Fruit fly (Drosophila melanogaster) whole organism, embryonic: ENCODE data around the gene Polr2I.

Experiments
- Ada2b ChIP-seq: fragments of 200-800 bp; sonication (Bioruptor generic); IDR thresholded peaks from 2 replicates; pipeline ENCODE4 v1.3.6; 2022; ENCODE audit warnings: missing biosample characterization, missing genetic modification characterization
- CG10147 ChIP-seq: fragments of 200-800 bp; sonication (Bioruptor generic); optimal IDR thresholded peaks from 2 replicates; lab custom pipeline; 2019; ENCODE audit warnings: missing biosample characterization, mild to moderate bottlenecking, missing genetic modification characterization, moderate library complexity
- CG10209 ChIP-seq: fragments of 200-800 bp; sonication (Bioruptor generic); optimal IDR thresholded peaks from 3 replicates; lab custom pipeline; 2017; ENCODE audit warnings: missing biosample characterization, mild to moderate bottlenecking, missing genetic modification characterization, missing genetic modification reagents
- CG12071 ChIP-seq: fragments of 200-800 bp; sonication (Bioruptor generic); optimal IDR thresholded peaks from 3 replicates; lab custom pipeline; 2018; ENCODE audit warnings: missing biosample characterization, mild to moderate bottlenecking, missing genetic modification characterization
- CG12769 ChIP-seq: fragments of 200-800 bp; sonication (Bioruptor generic); optimal IDR thresholded peaks from 2 replicates; lab custom pipeline; 2019; ENCODE audit warnings: missing biosample characterization, mild to moderate bottlenecking, missing genetic modification characterization, moderate library complexity
- CG13894 ChIP-seq: fragments of 200-800 bp; sonication (Bioruptor generic); optimal IDR thresholded peaks from 3 replicates; lab custom pipeline; 2018; ENCODE audit warnings: missing biosample characterization, mild to moderate bottlenecking, missing genetic modification characterization, moderate library complexity
- CG14014 ChIP-seq: fragments of 200-800 bp; sonication (Bioruptor generic); IDR thresholded peaks from 2 replicates; pipeline ENCODE4 v1.3.6; 2022; ENCODE audit warnings: missing biosample characterization, missing genetic modification characterization
- CG14710 ChIP-seq: fragments of 200-800 bp; sonication (Bioruptor generic); optimal IDR thresholded peaks from 3 replicates; lab custom pipeline; 2019; ENCODE audit warnings: missing biosample characterization, mild to moderate bottlenecking, missing genetic modification characterization, moderate library complexity
- CG14965 ChIP-seq: fragments of 200-800 bp; sonication (Bioruptor generic); optimal IDR thresholded peaks from 2 replicates; lab custom pipeline; 2016; ENCODE audit warnings: missing biosample characterization, missing genetic modification characterization, borderline replicate concordance
- CG1603 ChIP-seq: fragments of 200-800 bp; sonication (Bioruptor generic); optimal IDR thresholded peaks from 2 replicates; lab custom pipeline; 2019; ENCODE audit warnings: missing biosample characterization, mild to moderate bottlenecking, missing genetic modification characterization, moderate library complexity
- CG16813 ChIP-seq: fragments of 200-800 bp; sonication (Bioruptor generic); IDR thresholded peaks from 3 replicates; pipeline ENCODE4 v1.3.6; 2022; ENCODE audit warnings: missing biosample characterization, missing genetic modification characterization; ENCODE audit not compliant: partially characterized antibody
- CG17359 ChIP-seq: fragments of 200-800 bp; sonication (Bioruptor generic); optimal IDR thresholded peaks from 3 replicates; lab custom pipeline; 2018; ENCODE audit warnings: missing biosample characterization, mild to moderate bottlenecking, missing genetic modification characterization, moderate library complexity
- CG31224 ChIP-seq: fragments of 200-800 bp; sonication (Bioruptor generic); IDR thresholded peaks from 2 replicates; pipeline ENCODE4 v1.3.6; 2022; ENCODE audit warnings: missing biosample characterization, missing genetic modification characterization
- CG33557 ChIP-seq: fragments of 200-800 bp; sonication (Bioruptor generic); optimal IDR thresholded peaks from 2 replicates; lab custom pipeline; 2019; ENCODE audit warnings: missing biosample characterization, mild to moderate bottlenecking, missing genetic modification characterization, moderate library complexity
- CG43689 ChIP-seq: fragments of 200-800 bp; sonication (Bioruptor generic); IDR thresholded peaks from 2 replicates; pipeline ENCODE4 v1.3.6; 2022; ENCODE audit warnings: missing biosample characterization, missing genetic modification characterization
- CG4404 ChIP-seq: fragments of 200-800 bp; sonication (Bioruptor generic); IDR thresholded peaks from 2 replicates; pipeline ENCODE4 v1.3.6; 2022; ENCODE audit warnings: missing biosample characterization, missing genetic modification characterization
- CG6689 ChIP-seq: fragments of 200-800 bp; sonication (Bioruptor generic); IDR thresholded peaks from 2 replicates; pipeline ENCODE4 v1.3.6; 2022; ENCODE audit warnings: missing biosample characterization, missing genetic modification characterization
- CG6791 ChIP-seq: fragments of 200-800 bp; sonication (Bioruptor generic); IDR thresholded peaks from 3 replicates; pipeline ENCODE4 v1.3.6; 2022; ENCODE audit warnings: missing biosample characterization, missing genetic modification characterization; ENCODE audit not compliant: partially characterized antibody
- CG7271 ChIP-seq: fragments of 200-800 bp; sonication (Bioruptor generic); optimal IDR thresholded peaks from 2 replicates; lab custom pipeline; 2018; ENCODE audit warnings: missing biosample characterization, mild to moderate bottlenecking, missing genetic modification characterization, moderate library complexity
- CG8765 ChIP-seq: fragments of 200-800 bp; sonication (Bioruptor generic); IDR thresholded peaks from 2 replicates; pipeline ENCODE4 v1.3.6; 2022; ENCODE audit warnings: missing biosample characterization, missing genetic modification characterization
- CG8924 ChIP-seq: fragments of 200-800 bp; optimal IDR thresholded peaks from 3 replicates; lab custom pipeline; 2019; ENCODE audit warnings: missing biosample characterization, mild to moderate bottlenecking, missing genetic modification characterization, moderate library complexity
- CG9727 ChIP-seq: fragments of 200-800 bp; sonication (Bioruptor generic); optimal IDR thresholded peaks from 3 replicates; lab custom pipeline; 2017; ENCODE audit warnings: missing biosample characterization, mild to moderate bottlenecking, missing genetic modification characterization
- Camta ChIP-seq: fragments of 200-800 bp; sonication (Bioruptor generic); optimal IDR thresholded peaks from 2 replicates; lab custom pipeline; 2016; ENCODE audit warnings: missing biosample characterization, missing genetic modification characterization
- Chrac-16 ChIP-seq: fragments of 200-800 bp; sonication (Bioruptor generic); optimal IDR thresholded peaks from 3 replicates; lab custom pipeline; 2016; ENCODE audit warnings: missing biosample characterization, missing genetic modification characterization
- CoRest ChIP-seq: fragments of 200-800 bp; sonication (Bioruptor generic); optimal IDR thresholded peaks from 3 replicates; lab custom pipeline; 2018; ENCODE audit warnings: missing biosample characterization, mild to moderate bottlenecking, missing genetic modification characterization, moderate library complexity
- CrebB ChIP-seq: fragments of 200-800 bp; sonication (Bioruptor generic); optimal IDR thresholded peaks from 3 replicates; lab custom pipeline; 2018; ENCODE audit warnings: missing biosample characterization, mild to moderate bottlenecking, missing genetic modification characterization
- Dip3 ChIP-seq: fragments of 200-800 bp; sonication (Bioruptor generic); optimal IDR thresholded peaks from 3 replicates; lab custom pipeline; 2016; ENCODE audit warnings: missing biosample characterization, missing genetic modification characterization
- GATAe ChIP-seq: fragments of 200-800 bp; sonication (Bioruptor generic); conservative IDR thresholded peaks from 2 replicates; pipeline ENCODE4 v1.3.6; 2022; ENCODE audit warnings: missing biosample characterization, missing genetic modification characterization
- Lpt ChIP-seq: fragments of >200 bp; optimal IDR thresholded peaks from 2 replicates; lab custom pipeline; 2018; ENCODE audit warnings: missing biosample characterization, missing genetic modification characterization
- Pdp1 ChIP-seq, 2 experiments: fragments of 200-800 bp; sonication (Bioruptor generic); optimal IDR thresholded peaks; 3 replicates each; lab custom pipeline; 2016; ENCODE audit warnings: missing biosample characterization in 2 of 2, missing genetic modification characterization in 2 of 2, mild to moderate bottlenecking in 1 of 2, moderate library complexity in 1 of 2
- Rx ChIP-seq: fragments of 200-800 bp; sonication (Bioruptor generic); IDR thresholded peaks from 2 replicates; pipeline ENCODE4 v1.3.6; 2022; ENCODE audit warnings: missing biosample characterization, missing genetic modification characterization
- Sry-β ChIP-seq: fragments of 200-800 bp; sonication (Bioruptor generic); optimal IDR thresholded peaks from 2 replicates; lab custom pipeline; 2018; ENCODE audit warnings: missing biosample characterization, mild to moderate bottlenecking, missing genetic modification characterization, moderate library complexity
- Vsx1 ChIP-seq: fragments of 200-800 bp; sonication (Bioruptor generic); optimal IDR thresholded peaks from 2 replicates; lab custom pipeline; 2017; ENCODE audit warnings: missing biosample characterization, mild to moderate bottlenecking, missing genetic modification characterization, missing genetic modification reagents
- bigmax ChIP-seq: fragments of 200-800 bp; sonication (Bioruptor generic); optimal IDR thresholded peaks from 2 replicates; lab custom pipeline; 2018; ENCODE audit warnings: missing biosample characterization, mild to moderate bottlenecking, missing genetic modification characterization
- caup ChIP-seq: fragments of 200-800 bp; sonication (Bioruptor generic); optimal IDR thresholded peaks from 3 replicates; lab custom pipeline; 2017; ENCODE audit warnings: missing biosample characterization, mild to moderate bottlenecking, missing genetic modification characterization, moderate library complexity; ENCODE audit not compliant: severe bottlenecking
- croc ChIP-seq: fragments of 200-800 bp; sonication (Bioruptor generic); conservative IDR thresholded peaks from 3 replicates; pipeline ENCODE4 v1.3.6; 2022; ENCODE audit warnings: missing biosample characterization, missing genetic modification characterization
- ind ChIP-seq: fragments of 200-800 bp; sonication (Bioruptor generic); optimal IDR thresholded peaks from 3 replicates; lab custom pipeline; 2016; ENCODE audit warnings: missing biosample characterization, missing genetic modification characterization
- lab ChIP-seq: fragments of 200-800 bp; sonication (Bioruptor generic); optimal IDR thresholded peaks from 3 replicates; lab custom pipeline; 2017; ENCODE audit warnings: missing biosample characterization, missing genetic modification characterization, mild to moderate bottlenecking, moderate library complexity, missing genetic modification reagents
- lbe ChIP-seq: fragments of 200-800 bp; sonication (Bioruptor generic); optimal IDR thresholded peaks from 2 replicates; lab custom pipeline; 2016; ENCODE audit warnings: missing biosample characterization, mild to moderate bottlenecking, missing genetic modification characterization
- mam ChIP-seq: fragments of 200-800 bp; sonication (Bioruptor generic); optimal IDR thresholded peaks from 3 replicates; lab custom pipeline; 2016; ENCODE audit warnings: missing biosample characterization, missing genetic modification characterization
- nau ChIP-seq: fragments of 200-800 bp; sonication (Bioruptor generic); optimal IDR thresholded peaks from 3 replicates; lab custom pipeline; 2017; ENCODE audit warnings: missing biosample characterization, mild to moderate bottlenecking, missing genetic modification characterization, missing genetic modification reagents
- nom ChIP-seq: fragments of 200-800 bp; sonication (Bioruptor generic); optimal IDR thresholded peaks from 2 replicates; lab custom pipeline; 2017; ENCODE audit warnings: missing biosample characterization, missing genetic modification characterization, mild to moderate bottlenecking, moderate library complexity, missing genetic modification reagents
- pb ChIP-seq: fragments of 200-800 bp; sonication (Bioruptor generic); optimal IDR thresholded peaks from 3 replicates; lab custom pipeline; 2016; ENCODE audit warnings: missing biosample characterization, missing genetic modification characterization
- pho ChIP-seq: fragments of 200-800 bp; sonication (Bioruptor generic); optimal IDR thresholded peaks from 2 replicates; lab custom pipeline; 2016; ENCODE audit warnings: missing biosample characterization, missing genetic modification characterization
- ro ChIP-seq: fragments of 200-800 bp; sonication (Bioruptor generic); IDR thresholded peaks from 2 replicates; pipeline ENCODE4 v1.3.6; 2022; ENCODE audit warnings: missing biosample characterization, missing genetic modification characterization
- sna ChIP-seq: fragments of 200-800 bp; sonication (Bioruptor generic); IDR thresholded peaks from 2 replicates; pipeline ENCODE4 v1.3.6; 2022; ENCODE audit warnings: missing biosample characterization, missing genetic modification characterization; ENCODE audit not compliant: partially characterized antibody
- sr ChIP-seq: fragments of 200-800 bp; sonication (Bioruptor generic); IDR thresholded peaks from 3 replicates; pipeline ENCODE4 v1.3.6; 2022; ENCODE audit warnings: missing biosample characterization, missing genetic modification characterization
- stwl ChIP-seq: fragments of 200-800 bp; sonication (Bioruptor generic); optimal IDR thresholded peaks from 3 replicates; lab custom pipeline; 2018; ENCODE audit warnings: missing biosample characterization, mild to moderate bottlenecking, missing genetic modification characterization, moderate library complexity
- toy ChIP-seq: fragments of 200-800 bp; sonication (Bioruptor generic); IDR thresholded peaks from 2 replicates; pipeline ENCODE4 v1.3.6; 2022; ENCODE audit warnings: missing biosample characterization, missing genetic modification characterization
- tx ChIP-seq: fragments of 200-800 bp; sonication (Bioruptor generic); optimal IDR thresholded peaks from 2 replicates; lab custom pipeline; 2016; ENCODE audit warnings: missing biosample characterization, missing genetic modification characterization
- zf30C ChIP-seq: fragments of 200-800 bp; sonication (Bioruptor generic); optimal IDR thresholded peaks from 3 replicates; lab custom pipeline; 2018; ENCODE audit warnings: missing biosample characterization, mild to moderate bottlenecking, missing genetic modification characterization

Gene Polr2I

DNA sequence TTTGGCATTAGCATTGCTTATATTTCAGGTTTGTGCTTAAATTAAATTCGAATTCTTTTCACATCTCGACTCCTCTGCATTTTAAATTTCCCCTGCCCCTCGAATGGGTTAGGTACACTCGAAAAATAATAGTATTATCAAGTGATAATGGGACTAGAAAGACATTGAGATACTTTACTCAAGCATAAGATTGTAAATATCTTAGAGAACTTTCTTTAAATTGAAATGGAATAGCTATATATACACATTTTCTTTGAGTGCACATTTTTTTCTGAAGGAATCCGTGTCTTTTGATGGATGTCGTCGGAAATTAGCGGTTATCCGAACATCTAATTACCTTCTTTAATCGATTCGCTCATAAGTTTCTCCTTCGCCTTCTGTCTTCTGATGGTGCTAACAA lies 2.1 kb downstream of the Polr2I start (continued):
- TF ChIP-seq Pdp1 (GFP tag; optimal IDR thresholded peaks at IDR 0.05; lab: Kevin White, UChicago) (peak in 1 of 2 experiments; percentile 29), Vsx1 (no peak), CG33557 (GFP tag; lab: Kevin White, UChicago) (no peak), lab (GFP tag; lab: Kevin White, UChicago) (no peak), CG43689 (GFP tag; lab: Robert Waterston, UW) (no peak), mam (GFP tag; lab: Kevin White, UChicago) (no peak), CG8924 (tag; lab: Kevin White, UChicago) (peak; percentile 30), CG9727 (GFP tag; lab: Kevin White, UChicago) (peak; percentile 25), zf30C (GFP tag; lab: Kevin White, UChicago) (no peak), CG10209 (GFP tag; lab: Kevin White, UChicago) (no peak), CG12769 (tag; lab: Kevin White, UChicago) (no peak), Chrac-16 (GFP tag; lab: Kevin White, UChicago) (no peak), Camta (GFP tag; lab: Kevin White, UChicago) (peak; percentile 24), nau (GFP tag; lab: Kevin White, UChicago) (no peak), CG10147 (GFP tag; lab: Kevin White, UChicago) (peak; percentile 22), CG14014 (GFP tag; lab: Robert Waterston, UW) (no peak), ind (GFP tag; lab: Kevin White, UChicago) (no peak), CG1603 (tag; lab: Kevin White, UChicago) (no peak), Rx (GFP tag; lab: Robert Waterston, UW) (no peak), CG6689 (peak; percentile 37; the same call in 1 of the 2 replicates), CoRest (tag; lab: Kevin White, UChicago) (no peak), GATAe (GFP tag; lab: Robert Waterston, UW) (no peak), CG8765 (GFP tag; lab: Robert Waterston, UW) (no peak), CG4404 (GFP tag; lab: Robert Waterston, UW) (no peak), Lpt (no peak), CG13894 (no peak), CG12071 (no peak), pho (GFP tag; lab: Kevin White, UChicago) (no peak), sna (GFP tag; lab: Robert Waterston, UW) (no peak), bigmax (GFP tag; lab: Kevin White, UChicago) (no peak), CG14710 (tag; lab: Kevin White, UChicago) (no peak), nom (GFP tag; lab: Kevin White, UChicago) (no peak), sr (GFP tag; lab: Robert Waterston, UW) (no peak), pb (GFP tag; lab: Kevin White, UChicago) (no peak), CG17359 (tag; lab: Kevin White, UChicago) (no peak), lbe (no peak), CG7271 (tag; lab: Kevin White, UChicago) (no peak), Ada2b (GFP tag; lab: Robert Waterston, UW) (no peak), toy (GFP tag; lab: Robert Waterston, UW) (no peak), Sry-β (GFP tag; lab: Kevin White, UChicago) (no peak), CG31224 (GFP tag; lab: Robert Waterston, UW) (no peak), Dip3 (GFP tag; lab: Kevin White, UChicago) (peak; percentile 9), CrebB (tag; lab: Kevin White, UChicago) (no peak), caup (GFP tag; lab: Kevin White, UChicago) (no peak), CG6791 (GFP tag; lab: Robert Waterston, UW) (no peak), croc (GFP tag; lab: Robert Waterston, UW) (no peak), ro (GFP tag; lab: Robert Waterston, UW) (no peak), CG14965 (GFP tag; lab: Kevin White, UChicago) (no peak), stwl (tag; lab: Kevin White, UChicago) (no peak), tx (GFP tag; lab: Kevin White, UChicago) (no peak), CG16813 (no peak)
